Worm (Caenorhabditis elegans) whole organism, young adult: ENCODE measurements around the gene F13E9.13.

ENCODE experiments used
- B0035.1 ChIP-seq: sonication (generic microtip); optimal IDR thresholded peaks from 2 replicates; lab custom pipeline; 2016; ENCODE audit warnings: missing genetic modification characterization, mild to moderate bottlenecking, missing compliant biosample characterization, missing genotype, missing genetic modification reagents
- egl-44 ChIP-seq: fragments of 200-800 bp; sonication (Bioruptor generic); IDR thresholded peaks from 2 replicates; pipeline ENCODE4 v1.3.6; 2022; ENCODE audit warnings: missing genetic modification reagents, missing genetic modification characterization, missing compliant biosample characterization
- hsf-1 ChIP-seq: fragments of 200-800 bp; sonication (Bioruptor generic); IDR thresholded peaks from 2 replicates; pipeline ENCODE4 v1.3.6; 2022; ENCODE audit warnings: missing genetic modification reagents, missing genetic modification characterization, missing compliant biosample characterization
- lsy-27 ChIP-seq: sonication (generic microtip); optimal IDR thresholded peaks from 2 replicates; lab custom pipeline; 2017; ENCODE audit warnings: missing genetic modification characterization, mild to moderate bottlenecking, missing compliant biosample characterization, antibody characterized with exemption, missing genotype, borderline replicate concordance; ENCODE audit not compliant: insufficient read depth
- mxl-1 ChIP-seq: sonication (generic microtip); optimal IDR thresholded peaks from 2 replicates; lab custom pipeline; 2016; ENCODE audit warnings: missing genetic modification characterization, missing compliant biosample characterization
- nfyb-1 ChIP-seq: fragments of 200-800 bp; sonication (Bioruptor generic); IDR thresholded peaks from 2 replicates; pipeline ENCODE4 v1.3.6; 2022; ENCODE audit warnings: missing genetic modification reagents, missing genetic modification characterization, missing compliant biosample characterization
- snpc-1.3 ChIP-seq: sonication (generic microtip); optimal IDR thresholded peaks from 2 replicates; lab custom pipeline; 2017; ENCODE audit warnings: missing genetic modification characterization, mild to moderate bottlenecking, missing compliant biosample characterization, antibody characterized with exemption, moderate library complexity, missing genotype, missing genetic modification reagents; ENCODE audit not compliant: insufficient read depth

DNA sequence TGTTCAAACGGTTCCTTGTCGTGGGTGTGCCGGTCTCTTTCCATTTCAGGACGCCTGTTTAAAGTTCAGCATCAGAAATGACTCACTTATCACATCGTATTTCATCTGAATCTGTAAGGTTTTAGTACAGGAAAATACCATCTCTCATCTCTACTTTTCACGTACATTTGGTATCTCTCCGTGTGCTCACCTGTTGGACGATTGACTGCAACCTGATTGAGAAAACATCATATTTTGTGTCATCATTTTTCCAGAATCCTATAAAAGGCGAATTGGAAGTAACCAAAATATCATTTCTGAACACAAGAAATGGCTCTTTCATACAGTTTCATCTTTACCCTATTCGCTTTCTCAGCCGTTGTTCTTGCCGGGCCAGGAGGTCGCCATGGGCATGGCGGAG is 18.7 kb downstream of the F13E9.13 start, which contains the start of gene srlf-30:
- TF ChIP-seq B0035.1 (tag; lab: Kevin White, UChicago) (no peak), mxl-1 (no peak), egl-44 (GFP tag; lab: Robert Waterston, UW) (no peak), lsy-27 (tag; lab: Kevin White, UChicago) (no peak), hsf-1 (GFP tag; lab: Robert Waterston, UW) (no peak), nfyb-1 (GFP tag; lab: Robert Waterston, UW) (no peak), snpc-1.3 (tag; lab: Kevin White, UChicago) (no peak)
